Worm (Caenorhabditis elegans): ENCODE data around the gene nep-13.

Gene nep-13

DNA sequence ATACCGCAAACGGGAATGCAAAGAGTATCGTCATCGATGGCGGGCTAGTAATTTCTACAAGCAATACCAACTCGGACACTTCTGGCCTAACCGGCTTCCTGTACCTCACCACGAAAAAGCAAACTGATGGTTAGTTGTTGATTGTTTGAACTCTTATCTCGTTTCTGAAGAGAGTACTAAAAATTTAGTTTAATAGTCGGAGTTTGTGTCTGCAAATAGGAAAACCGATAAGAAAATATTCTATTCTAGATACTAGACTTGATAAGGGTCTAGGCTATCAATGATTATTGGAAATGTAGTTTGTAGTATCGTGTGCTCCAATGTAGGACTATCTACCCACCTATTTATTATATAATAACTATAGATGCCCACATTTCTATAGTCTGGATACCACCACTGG is 36.4 kb downstream of the nep-13 start:
- TF ChIP-seq pbrm-1 (GFP tag; IDR thresholded peaks at IDR 0.05): no peak
- TF ChIP-seq Y53F4B.3 (GFP tag; IDR thresholded peaks at IDR 0.05): no peak
- TF ChIP-seq F39B2.1 (GFP tag; IDR thresholded peaks at IDR 0.05): no peak
- no peak for TF ChIP-seq snpc-1.3 (tag; optimal IDR thresholded peaks at IDR 0.05; ENCODE audit: insufficient read depth)
- no peak for TF ChIP-seq ceh-100 (GFP tag; IDR thresholded peaks at IDR 0.05)
- peak; percentile 29 for TF ChIP-seq nhr-80 (tag; optimal IDR thresholded peaks at IDR 0.05)
- no peak for TF ChIP-seq dpff-1 (tag; optimal IDR thresholded peaks at IDR 0.05)
- no peak for TF ChIP-seq madf-10 (tag; optimal IDR thresholded peaks at IDR 0.05)
- TF ChIP-seq rpc-1 (optimal IDR thresholded peaks at IDR 0.05): no peak
- no peak for TF ChIP-seq rpc-1 (tag; optimal IDR thresholded peaks at IDR 0.05)

ce11 chrII:3322257-3322656 is 39.8 kb downstream of the nep-13 start, which contains the start of gene Y46D2A.1:
Y46D2A.1 (plus strand) TSS chrII:3322557.
- TF ChIP-seq tbx-9 (tag; optimal IDR thresholded peaks at IDR 0.05; ENCODE audit: borderline replicate concordance) (no peak), Y95B8A.8 (GFP tag; IDR thresholded peaks at IDR 0.05) (no peak), madf-10 (tag; optimal IDR thresholded peaks at IDR 0.05) (no peak)

DNA sequence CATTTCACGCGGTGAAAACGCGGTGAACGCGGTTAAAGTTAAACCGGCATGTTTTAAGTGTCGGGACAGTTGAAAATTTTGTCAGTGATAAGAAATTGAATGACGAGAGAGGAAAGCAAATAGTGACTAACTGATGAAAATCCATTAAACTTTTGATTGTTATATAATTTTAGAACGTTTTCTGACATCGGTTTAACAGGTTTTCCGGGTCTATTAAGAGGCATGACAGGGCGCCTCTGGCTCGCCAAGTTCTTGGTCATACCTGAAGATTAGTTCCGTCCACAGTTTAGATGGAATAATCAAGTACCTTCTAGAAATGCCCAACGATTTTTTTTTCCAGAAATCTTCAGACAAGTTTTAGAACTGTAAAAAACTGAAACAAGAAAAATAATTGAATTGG is 40.7 kb downstream of the nep-13 start, which contains the start of gene Y46D2A.2:
Gene Y46D2A.2 (minus strand): TSS at position 101 of the 400 bp plus-strand sequence.
- TF ChIP-seq let-607 (tag; optimal IDR thresholded peaks at IDR 0.05) (no peak), unc-62 (GFP tag; optimal IDR thresholded peaks at IDR 0.05) (no peak)

ce11 chrII:3327104-3327503 is 44.7 kb downstream of the nep-13 start, which contains the start of gene Y46D2A.3:
Y46D2A.3 (minus strand) TSS chrII:3327204.
- no peak for TF ChIP-seq lin-35 (GFP tag; optimal IDR thresholded peaks at IDR 0.05)
- no peak for TF ChIP-seq F57A8.1 (GFP tag; optimal IDR thresholded peaks at IDR 0.05)
- no peak for TF ChIP-seq rcor-1 (GFP tag; IDR thresholded peaks at IDR 0.05)
- no peak for TF ChIP-seq ztf-25 (GFP tag; IDR thresholded peaks at IDR 0.05)
- no peak for TF ChIP-seq madf-10 (tag; optimal IDR thresholded peaks at IDR 0.05)
- no peak for TF ChIP-seq lin-26 (GFP tag; IDR thresholded peaks at IDR 0.05)
- no peak for TF ChIP-seq hrde-1 (tag; optimal IDR thresholded peaks at IDR 0.05; ENCODE audit: borderline replicate concordance)
- TF ChIP-seq F52B5.7 (tag; optimal IDR thresholded peaks at IDR 0.05): no peak
- TF ChIP-seq ceh-27 (GFP tag; optimal IDR thresholded peaks at IDR 0.05): no peak
- TF ChIP-seq Y53G8AR.9 (GFP tag; conservative IDR thresholded peaks at IDR 0.05): no peak
- no peak for TF ChIP-seq lsy-27 (tag; optimal IDR thresholded peaks at IDR 0.05; ENCODE audit: borderline replicate concordance, insufficient read depth)
- TF ChIP-seq xnd-1 (tag; optimal IDR thresholded peaks at IDR 0.05): no peak

DNA sequence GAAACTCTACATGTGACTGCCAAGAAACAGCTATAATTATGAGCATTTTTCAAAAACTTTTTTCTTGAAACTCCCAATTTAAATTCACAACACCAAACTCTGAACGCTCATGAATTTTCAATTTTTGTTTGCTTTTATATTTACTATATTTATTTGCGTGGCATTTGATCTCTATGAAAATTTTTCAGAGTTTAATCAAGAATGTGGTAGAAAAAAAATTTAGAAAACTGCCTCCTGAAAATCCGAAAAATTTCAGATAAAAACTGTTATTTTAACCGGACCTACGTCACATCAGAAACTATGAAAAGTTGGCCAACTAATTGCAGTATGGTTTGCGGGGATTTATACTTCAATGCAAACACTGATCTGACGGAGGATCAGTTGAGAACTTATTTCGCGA is 49.6 kb downstream of the nep-13 start, which contains the start of gene irld-27:
Gene irld-27 (plus strand): TSS at position 301 of the 400 bp plus-strand sequence.
- TF ChIP-seq ceh-40 (GFP tag; IDR thresholded peaks at IDR 0.05) (no peak), hsf-1 (GFP tag; IDR thresholded peaks at IDR 0.05) (no peak), sea-2 (GFP tag; IDR thresholded peaks at IDR 0.05) (no peak), ztf-6 (GFP tag; IDR thresholded peaks at IDR 0.05) (no peak), die-1 (tag; optimal IDR thresholded peaks at IDR 0.05) (no peak), hmg-1.2 (GFP tag; IDR thresholded peaks at IDR 0.05) (no peak), F57C9.4 (tag; optimal IDR thresholded peaks at IDR 0.05) (no peak), attf-6 (GFP tag; IDR thresholded peaks at IDR 0.05) (no peak), F22D6.2 (tag; optimal IDR thresholded peaks at IDR 0.05) (no peak), snpc-3.4 (tag; optimal IDR thresholded peaks at IDR 0.05) (no peak), F37B4.10 (GFP tag; IDR thresholded peaks at IDR 0.05) (no peak), snpc-4 (GFP tag; optimal IDR thresholded peaks at IDR 0.05) (no peak), snpc-4 (tag; optimal IDR thresholded peaks at IDR 0.05) (no peak), tlf-1 (GFP tag; optimal IDR thresholded peaks at IDR 0.05) (no peak), hlh-26 (GFP tag; conservative IDR thresholded peaks at IDR 0.05) (no peak), Y95B8A.8 (GFP tag; IDR thresholded peaks at IDR 0.05) (no peak), pha-4 (tag; optimal IDR thresholded peaks at IDR 0.05) (no peak)
